Worm (Caenorhabditis elegans): ENCODE data around the gene nuo-3.

nuo-3 gene

ce11 chrIV:14766382-14766781 lies 31.0 kb downstream of the nuo-3 start, which contains the start of gene vti-1:
TSS of gene vti-1 (minus strand) at chrIV:14766665.
- TF ChIP-seq tbp1 (GFP tag; optimal IDR thresholded peaks at IDR 0.05), result peak; percentile 18
- TF ChIP-seq attf-6 (GFP tag; IDR thresholded peaks at IDR 0.05), result peak; percentile 87
- TF ChIP-seq snpc-4 (GFP tag; optimal IDR thresholded peaks at IDR 0.05), result no peak
- TF ChIP-seq snpc-4 (tag; optimal IDR thresholded peaks at IDR 0.05), result peak in 2 of 4 experiments; percentile 3 to 82
- TF ChIP-seq D2030.7 (GFP tag; IDR thresholded peaks at IDR 0.05), result 0 out of 2 replicates have a peak, but pooled peaks have one; percentile 14
- peak; percentile 6; the same call in 1 of the 2 replicates for TF ChIP-seq madf-6 (GFP tag; IDR thresholded peaks at IDR 0.05)
- 0 out of 2 replicates have a peak, but pooled peaks have one; percentile 34 for TF ChIP-seq mcd-1 (GFP tag; IDR thresholded peaks at IDR 0.05)
- peak; percentile 47; the same call in 1 of the 2 replicates for TF ChIP-seq ekl-4 (GFP tag; IDR thresholded peaks at IDR 0.05)
- TF ChIP-seq sdz-38 (tag; optimal IDR thresholded peaks at IDR 0.05), result no peak
- no peak for TF ChIP-seq rpc-1 (optimal IDR thresholded peaks at IDR 0.05)
- no peak for TF ChIP-seq rpc-1 (tag; optimal IDR thresholded peaks at IDR 0.05)

- TF ChIP-seq xnd-1 (tag; optimal IDR thresholded peaks at IDR 0.05) (no peak), fkh-3 (tag; optimal IDR thresholded peaks at IDR 0.05) (no peak), dpff-1 (tag; optimal IDR thresholded peaks at IDR 0.05) (no peak), hlh-26 (GFP tag; conservative IDR thresholded peaks at IDR 0.05) (no peak), akir-1 (GFP tag; optimal IDR thresholded peaks at IDR 0.05) (no peak), nhr-90 (tag; optimal IDR thresholded peaks at IDR 0.05) (no peak), hlh-12 (tag; optimal IDR thresholded peaks at IDR 0.05) (no peak), hmg-1.2 (GFP tag; IDR thresholded peaks at IDR 0.05) (no peak), repo-1 (tag; optimal IDR thresholded peaks at IDR 0.05) (no peak), lsy-27 (tag; optimal IDR thresholded peaks at IDR 0.05; ENCODE audit: borderline replicate concordance, insufficient read depth) (no peak)
These were observed 32.0 kb downstream of the nuo-3 start, which contains the start of gene Y57G11C.5 for ce11 chrIV:14765336-14765735. TSS of gene Y57G11C.5 (minus strand) at chrIV:14765436.

- TF ChIP-seq mcd-1 (GFP tag; IDR thresholded peaks at IDR 0.05) (peak; percentile 76), lin-54 (GFP tag; optimal IDR thresholded peaks at IDR 0.05) (peak; percentile 70), C06A6.2 (GFP tag; conservative IDR thresholded peaks at IDR 0.05) (no peak), rcor-1 (GFP tag; IDR thresholded peaks at IDR 0.05) (peak; percentile 88), nhr-179 (tag; optimal IDR thresholded peaks at IDR 0.05) (no peak), aptf-2 (GFP tag; conservative IDR thresholded peaks at IDR 0.05) (peak; percentile 52; the same call in 1 of the 2 replicates), aptf-3 (GFP tag; IDR thresholded peaks at IDR 0.05) (no peak), nfya-1 (tag; optimal IDR thresholded peaks at IDR 0.05; ENCODE audit: borderline replicate concordance, insufficient read depth) (no peak), nhr-80 (tag; optimal IDR thresholded peaks at IDR 0.05) (no peak), hlh-26 (GFP tag; conservative IDR thresholded peaks at IDR 0.05) (no peak), F22D6.2 (tag; optimal IDR thresholded peaks at IDR 0.05) (no peak), B0261.1 (tag; optimal IDR thresholded peaks at IDR 0.05) (no peak), ceh-91 (GFP tag; IDR thresholded peaks at IDR 0.05) (peak; percentile 63; the same call in 1 of the 2 replicates), snpc-4 (GFP tag; optimal IDR thresholded peaks at IDR 0.05) (peak; percentile 97), snpc-4 (tag; optimal IDR thresholded peaks at IDR 0.05) (peak; percentile 95 to 99 (median 98)), zfh-2 (GFP tag; conservative IDR thresholded peaks at IDR 0.05) (peak; percentile 67), B0035.1 (tag; optimal IDR thresholded peaks at IDR 0.05) (no peak), cebp-2 (GFP tag; IDR thresholded peaks at IDR 0.05) (no peak), ztf-26 (tag; optimal IDR thresholded peaks at IDR 0.05) (no peak), unc-130 (GFP tag; optimal IDR thresholded peaks at IDR 0.05) (peak; percentile 27), C17E4.6 (GFP tag; IDR thresholded peaks at IDR 0.05) (peak; percentile 42; the same call in 1 of the 2 replicates), lag-1 (GFP tag; IDR thresholded peaks at IDR 0.05) (no peak), ceh-58 (GFP tag; IDR thresholded peaks at IDR 0.05) (no peak), madf-6 (GFP tag; IDR thresholded peaks at IDR 0.05) (peak; percentile 100), ztf-3 (GFP tag; optimal IDR thresholded peaks at IDR 0.05) (no peak), F49E8.2 (tag; optimal IDR thresholded peaks at IDR 0.05; ENCODE audit: insufficient read depth) (peak; percentile 71), F57A8.1 (GFP tag; optimal IDR thresholded peaks at IDR 0.05) (no peak), ztf-18 (tag; optimal IDR thresholded peaks at IDR 0.05) (peak; percentile 54), ztf-22 (GFP tag; optimal IDR thresholded peaks at IDR 0.05) (no peak), hrde-1 (tag; optimal IDR thresholded peaks at IDR 0.05; ENCODE audit: borderline replicate concordance) (peak; percentile 53)
These were observed 32.6 kb downstream of the nuo-3 start for ce11 chrIV:14764719-14765173.
